Worm (Caenorhabditis elegans) whole organism, L2 larva: Measurements from ENCODE around the gene col-164.

Source experiments
- aly-2 ChIP-seq: fragments of 150-350 bp; optimal IDR thresholded peaks from 2 replicates; lab custom pipeline; 2014; ENCODE audit warnings: missing biosample characterization, missing genetic modification characterization
- blmp-1 ChIP-seq: sonication (generic microtip); optimal IDR thresholded peaks from 2 replicates; lab custom pipeline; 2017; ENCODE audit warnings: missing genetic modification characterization, mild to moderate bottlenecking, missing compliant biosample characterization, antibody characterized with exemption, moderate library complexity; ENCODE audit not compliant: insufficient read depth
- elt-1 ChIP-seq: fragments of 150-350 bp; optimal IDR thresholded peaks from 2 replicates; lab custom pipeline; 2014; ENCODE audit warnings: missing biosample characterization, missing genetic modification characterization
- mdl-1 ChIP-seq, 2 experiments: fragments of 150-350 bp in 1 of 2; sonication (generic microtip) in 1 of 2; optimal IDR thresholded peaks; 2 replicates each; lab custom pipeline; 2017; ENCODE audit warnings: missing biosample characterization in 2 of 2, missing genetic modification characterization in 2 of 2
- snpc-4 ChIP-seq: fragments of 150-350 bp; optimal IDR thresholded peaks from 2 replicates; lab custom pipeline; 2014; ENCODE audit warnings: missing biosample characterization, missing genetic modification characterization
- unc-62 ChIP-seq: fragments of 150-350 bp; optimal IDR thresholded peaks from 2 replicates; lab custom pipeline; 2014; ENCODE audit warnings: missing biosample characterization, missing genetic modification reagents, missing genetic modification characterization
- zag-1 ChIP-seq: fragments of 150-350 bp; optimal IDR thresholded peaks from 2 replicates; lab custom pipeline; 2014; ENCODE audit warnings: missing biosample characterization, missing genetic modification characterization

DNA sequence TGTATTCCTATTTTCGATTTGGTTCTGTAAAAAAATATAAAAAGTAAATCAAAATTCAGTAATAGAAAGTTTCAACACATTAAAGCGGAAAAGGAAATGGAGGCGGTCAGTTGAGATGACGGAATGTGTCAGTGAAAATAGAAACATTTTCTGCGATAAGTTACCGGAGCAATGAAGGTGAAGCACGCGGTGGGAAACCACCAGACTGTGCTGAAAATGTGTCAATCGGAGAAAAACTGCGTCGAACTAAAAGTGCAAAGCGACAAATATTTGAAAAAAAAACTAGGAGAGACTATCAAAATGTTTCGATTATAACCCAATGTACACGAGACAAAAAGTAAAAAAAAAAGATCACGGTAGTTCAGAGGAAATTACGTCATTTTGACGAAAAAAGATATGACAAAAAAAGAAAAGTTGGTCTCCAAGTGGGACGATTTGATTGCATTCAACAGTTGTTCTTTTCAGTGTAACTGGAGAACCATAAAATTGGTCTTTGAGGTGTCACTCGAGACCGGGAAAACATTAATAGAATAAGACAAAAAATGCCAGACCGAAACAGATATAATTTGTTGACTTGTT is 22.8 kb upstream of the col-164 start, which contains the start of gene acl-4:
- no peak for TF ChIP-seq elt-1 (tag; lab: Kevin White, UChicago)
- TF ChIP-seq snpc-4 (tag; lab: Kevin White, UChicago): no peak
- no peak for TF ChIP-seq mdl-1 (tag; optimal IDR thresholded peaks at IDR 0.05; lab: Kevin White, UChicago)
- TF ChIP-seq aly-2 (tag; lab: Kevin White, UChicago): no peak
- no peak for TF ChIP-seq blmp-1
- TF ChIP-seq zag-1 (tag; lab: Kevin White, UChicago): no peak
- TF ChIP-seq unc-62 (GFP tag; lab: Kevin White, UChicago): no peak
